Worm (Caenorhabditis elegans) whole organism, L4 larva: ENCODE measurements around the gene dhhc-1.

Experiments
- F10B5.3 ChIP-seq: sonication (generic microtip); optimal IDR thresholded peaks from 2 replicates; lab custom pipeline; 2016; ENCODE audit warnings: mild to moderate bottlenecking, missing genetic modification characterization, missing compliant biosample characterization
- dpl-1 ChIP-seq: fragments of 150-350 bp; optimal IDR thresholded peaks from 2 replicates; lab custom pipeline; 2014; ENCODE audit warnings: missing biosample characterization, missing genetic modification reagents, missing genetic modification characterization
- fkh-10 ChIP-seq: fragments of 150-350 bp; optimal IDR thresholded peaks from 2 replicates; lab custom pipeline; 2014; ENCODE audit warnings: missing biosample characterization, missing genetic modification reagents, missing genetic modification characterization
- nhr-28 ChIP-seq: fragments of 150-350 bp; optimal IDR thresholded peaks from 2 replicates; lab custom pipeline; 2014; ENCODE audit warnings: missing biosample characterization, missing genetic modification characterization
- rbr-2 ChIP-seq: sonication (generic microtip); optimal IDR thresholded peaks from 2 replicates; lab custom pipeline; 2016; ENCODE audit warnings: missing genotype, missing genetic modification characterization, missing compliant biosample characterization
- skn-1 ChIP-seq: fragments of 150-350 bp; optimal IDR thresholded peaks from 2 replicates; lab custom pipeline; 2014; ENCODE audit warnings: missing biosample characterization, missing genetic modification characterization

DNA sequence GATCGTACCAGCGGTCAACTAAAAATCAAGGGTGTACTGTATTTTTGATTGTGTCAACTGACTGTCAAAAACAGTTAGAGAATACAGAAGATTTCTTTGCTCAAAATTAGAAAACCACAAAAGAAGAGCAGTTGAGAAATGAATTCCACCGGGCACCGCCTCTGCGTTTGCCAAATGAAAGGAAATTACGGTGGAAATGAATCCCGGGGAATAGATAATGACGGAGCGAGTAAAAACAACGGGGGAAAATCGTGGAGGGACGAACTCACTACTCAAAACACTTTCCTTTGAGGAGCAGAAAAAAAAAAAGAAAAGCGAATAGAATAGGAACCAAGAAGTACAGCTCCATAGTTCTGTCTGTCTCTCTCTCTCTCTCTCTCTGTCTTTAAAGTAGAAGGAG lies 48.2 kb upstream of the dhhc-1 start:
- no peak for TF ChIP-seq nhr-28
- TF ChIP-seq rbr-2 (tag; lab: Kevin White, UChicago) = no peak
- no peak for TF ChIP-seq fkh-10 (GFP tag; lab: Kevin White, UChicago)
- TF ChIP-seq dpl-1 (GFP tag; lab: Kevin White, UChicago) = no peak
- TF ChIP-seq skn-1 (tag; lab: Kevin White, UChicago) = no peak
- no peak for TF ChIP-seq F10B5.3 (tag; lab: Kevin White, UChicago)
